Worm (Caenorhabditis elegans) whole organism, young adult: Measurements from ENCODE around the gene pat-6.

Experiments used
- B0019.2 ChIP-seq: fragments of 200-800 bp; sonication (Bioruptor generic); conservative IDR thresholded peaks from 2 replicates; pipeline ENCODE4 v1.3.6; 2022; ENCODE audit warnings: missing genetic modification reagents, missing genetic modification characterization, missing compliant biosample characterization
- C06A6.2 ChIP-seq: fragments of 200-800 bp; sonication (Bioruptor generic); conservative IDR thresholded peaks from 2 replicates; pipeline ENCODE4 v1.3.6; 2022; ENCODE audit warnings: missing genetic modification characterization, missing compliant biosample characterization
- F10E7.11 ChIP-seq: sonication (generic microtip); optimal IDR thresholded peaks from 2 replicates; lab custom pipeline; 2017; ENCODE audit warnings: mild to moderate bottlenecking, missing genetic modification characterization, moderate library complexity, missing compliant biosample characterization
- F39B2.1 ChIP-seq: fragments of 200-800 bp; sonication (Bioruptor generic); IDR thresholded peaks from 2 replicates; pipeline ENCODE4 v1.3.6; 2022; ENCODE audit warnings: missing genetic modification reagents, missing genetic modification characterization, missing compliant biosample characterization
- akir-1 ChIP-seq: fragments of 200-800 bp; sonication (Bioruptor generic); optimal IDR thresholded peaks from 2 replicates; lab custom pipeline; 2018; ENCODE audit warnings: mild to moderate bottlenecking, missing genetic modification characterization, moderate library complexity, missing compliant biosample characterization
- ama-1 ChIP-seq, 3 experiments: fragments of 150-350 bp in 1 of 3; sonication (generic microtip) in 2 of 3; optimal IDR thresholded peaks; 2 replicates each; lab custom pipeline; 2014 to 2018; ENCODE audit warnings: missing biosample characterization in 2 of 3, missing genetic modification characterization in 2 of 3, missing genetic modification reagents in 2 of 3
- chd-7 ChIP-seq: sonication (generic microtip); optimal IDR thresholded peaks from 2 replicates; lab custom pipeline; 2016; ENCODE audit warnings: mild to moderate bottlenecking, missing genetic modification characterization, moderate library complexity, missing compliant biosample characterization
- dox-1 ChIP-seq: fragments of 200-800 bp; sonication (Bioruptor generic); IDR thresholded peaks from 2 replicates; pipeline ENCODE4 v1.3.6; 2022; ENCODE audit warnings: missing genetic modification reagents, missing genetic modification characterization, missing compliant biosample characterization
- lin-54 ChIP-seq: fragments of 200-800 bp; sonication (Bioruptor generic); optimal IDR thresholded peaks from 2 replicates; lab custom pipeline; 2018; ENCODE audit warnings: mild to moderate bottlenecking, missing genetic modification characterization, missing compliant biosample characterization
- nfya-1 ChIP-seq: sonication (generic microtip); optimal IDR thresholded peaks from 2 replicates; lab custom pipeline; 2017; ENCODE audit warnings: antibody characterized with exemption, missing compliant biosample characterization, missing genetic modification characterization, borderline replicate concordance; ENCODE audit not compliant: insufficient read depth
- unc-62 ChIP-seq: fragments of 150-350 bp; optimal IDR thresholded peaks from 2 replicates; lab custom pipeline; 2014; ENCODE audit warnings: missing biosample characterization, missing genetic modification reagents, missing genetic modification characterization
- zfh-2 ChIP-seq: fragments of 200-800 bp; sonication (Bioruptor generic); conservative IDR thresholded peaks from 2 replicates; pipeline ENCODE4 v1.3.6; 2022; ENCODE audit warnings: missing genetic modification reagents, missing genetic modification characterization, missing compliant biosample characterization
- ztf-6 ChIP-seq: fragments of 200-800 bp; sonication (Bioruptor generic); IDR thresholded peaks from 2 replicates; pipeline ENCODE4 v1.3.6; 2022; ENCODE audit warnings: missing genetic modification reagents, missing genetic modification characterization, missing compliant biosample characterization

ce11 chrIV:313615-314014, 49.6 kb upstream of the pat-6 start, which contains the start of gene snai-1:
- TF ChIP-seq F39B2.1 (GFP tag; lab: Robert Waterston, UW) (no peak), C06A6.2 (no peak), ztf-6 (GFP tag; lab: Robert Waterston, UW) (no peak), dox-1 (GFP tag; lab: Robert Waterston, UW) (no peak), B0019.2 (GFP tag; lab: Robert Waterston, UW) (no peak), chd-7 (tag; lab: Kevin White, UChicago) (no peak), F10E7.11 (tag; lab: Kevin White, UChicago) (no peak), ama-1 (optimal IDR thresholded peaks at IDR 0.05; lab: Kevin White, UChicago) (no peak), ama-1 (GFP tag; optimal IDR thresholded peaks at IDR 0.05; lab: Kevin White, UChicago) (no peak), nfya-1 (no peak), zfh-2 (GFP tag; lab: Robert Waterston, UW) (no peak), lin-54 (GFP tag; lab: Kevin White, UChicago) (no peak), unc-62 (GFP tag; lab: Kevin White, UChicago) (no peak), akir-1 (GFP tag; lab: Kevin White, UChicago) (no peak)
